Worm (Caenorhabditis elegans): ENCODE results near the gene grp-1.
A peak's percentile ranks its signal among the peaks of the same experiment; 100 is the strongest.

The grp-1 gene

ce11 chrIII:8077180-8077579 lies 8.3 kb upstream of the grp-1 start:
- TF ChIP-seq mab-5 (tag; optimal IDR thresholded peaks at IDR 0.05) (no peak), elt-1 (tag; optimal IDR thresholded peaks at IDR 0.05; ENCODE audit: borderline replicate concordance, insufficient read depth) (no peak), mep-1 (tag; optimal IDR thresholded peaks at IDR 0.05) (no peak), elt-3 (tag; optimal IDR thresholded peaks at IDR 0.05) (no peak)

ce11 chrIII:8080165-8080738 lies 5.3 kb upstream of the grp-1 start, which contains the start of the genes dcr-1 and apc-2:
Gene dcr-1 (minus strand): TSS chrIII:8080281.
Gene apc-2 (plus strand): TSS chrIII:8080629.
- TF ChIP-seq unc-120 (tag; optimal IDR thresholded peaks at IDR 0.05; ENCODE audit: poor library complexity, severe bottlenecking) = no peak
- no peak for TF ChIP-seq lsy-2 (tag; optimal IDR thresholded peaks at IDR 0.05)
- no peak for TF ChIP-seq zip-8 (tag; optimal IDR thresholded peaks at IDR 0.05)
- no peak for TF ChIP-seq ces-1 (GFP tag; optimal IDR thresholded peaks at IDR 0.05)
- TF ChIP-seq elt-1 (tag; optimal IDR thresholded peaks at IDR 0.05; ENCODE audit: borderline replicate concordance, insufficient read depth) = no peak
- TF ChIP-seq ceh-43 (GFP tag; optimal IDR thresholded peaks at IDR 0.05) = no peak

DNA sequence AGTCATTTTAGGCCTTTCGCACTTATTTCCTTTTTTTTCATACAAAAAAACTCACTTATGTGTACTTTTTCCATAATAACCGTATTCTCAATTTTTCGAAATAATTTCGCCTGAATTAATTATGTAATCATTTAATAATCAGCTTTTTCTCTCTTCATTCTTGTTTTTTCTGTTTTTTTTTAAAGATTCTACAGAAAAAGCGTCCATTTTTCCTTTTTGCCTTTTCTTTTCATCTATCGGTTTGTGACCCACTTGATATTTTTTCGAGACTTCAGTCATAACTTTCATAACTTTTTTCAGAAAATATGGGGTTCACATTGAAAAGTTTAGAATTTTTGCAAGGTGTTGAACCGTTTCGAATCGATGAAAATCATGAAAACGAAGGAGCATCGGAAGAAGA lies 2.7 kb downstream of the grp-1 start, which contains the start of gene vms-1:
Gene vms-1, plus strand, starts transcription at position 301 of the 400 bp plus-strand sequence.
- TF ChIP-seq elt-1 (tag; optimal IDR thresholded peaks at IDR 0.05; ENCODE audit: borderline replicate concordance, insufficient read depth) (no peak), nhr-76 (tag; optimal IDR thresholded peaks at IDR 0.05) (no peak), ztf-11 (tag; optimal IDR thresholded peaks at IDR 0.05) (no peak), unc-39 (tag; optimal IDR thresholded peaks at IDR 0.05) (no peak), mls-2 (tag; optimal IDR thresholded peaks at IDR 0.05) (no peak), cnd-1 (tag; optimal IDR thresholded peaks at IDR 0.05) (no peak), mab-5 (tag; optimal IDR thresholded peaks at IDR 0.05) (no peak), nhr-28 (tag; optimal IDR thresholded peaks at IDR 0.05) (no peak), nhr-12 (tag; optimal IDR thresholded peaks at IDR 0.05) (no peak), tbx-8 (GFP tag; optimal IDR thresholded peaks at IDR 0.05) (no peak), sem-2 (GFP tag; optimal IDR thresholded peaks at IDR 0.05) (no peak), snpc-4 (tag; optimal IDR thresholded peaks at IDR 0.05) (no peak), lsy-2 (tag; optimal IDR thresholded peaks at IDR 0.05) (no peak), elt-3 (tag; optimal IDR thresholded peaks at IDR 0.05) (no peak), pha-4 (tag; optimal IDR thresholded peaks at IDR 0.05) (no peak), flh-1 (GFP tag; optimal IDR thresholded peaks at IDR 0.05) (no peak), nhr-2 (tag; optimal IDR thresholded peaks at IDR 0.05) (no peak), lin-13 (tag; optimal IDR thresholded peaks at IDR 0.05) (no peak), bed-3 (GFP tag; optimal IDR thresholded peaks at IDR 0.05) (no peak)

- TF ChIP-seq mab-5 (tag; optimal IDR thresholded peaks at IDR 0.05) (no peak), lsy-2 (tag; optimal IDR thresholded peaks at IDR 0.05) (no peak), pha-4 (tag; optimal IDR thresholded peaks at IDR 0.05) (no peak), nhr-12 (tag; optimal IDR thresholded peaks at IDR 0.05) (no peak), nhr-76 (tag; optimal IDR thresholded peaks at IDR 0.05) (no peak), nhr-2 (tag; optimal IDR thresholded peaks at IDR 0.05) (no peak), ces-1 (GFP tag; optimal IDR thresholded peaks at IDR 0.05) (no peak), ceh-43 (GFP tag; optimal IDR thresholded peaks at IDR 0.05) (no peak), ham-2 (GFP tag; optimal IDR thresholded peaks at IDR 0.05) (no peak), elt-1 (tag; optimal IDR thresholded peaks at IDR 0.05; ENCODE audit: borderline replicate concordance, insufficient read depth) (no peak), hlh-1 (tag; optimal IDR thresholded peaks at IDR 0.05) (no peak), cnd-1 (tag; optimal IDR thresholded peaks at IDR 0.05) (no peak)
Measured at ce11 chrIII:8091408-8091807, 5.9 kb downstream of the grp-1 start, which contains the start of gene idi-1. Gene idi-1 (plus strand): TSS chrIII:8091708.

DNA sequence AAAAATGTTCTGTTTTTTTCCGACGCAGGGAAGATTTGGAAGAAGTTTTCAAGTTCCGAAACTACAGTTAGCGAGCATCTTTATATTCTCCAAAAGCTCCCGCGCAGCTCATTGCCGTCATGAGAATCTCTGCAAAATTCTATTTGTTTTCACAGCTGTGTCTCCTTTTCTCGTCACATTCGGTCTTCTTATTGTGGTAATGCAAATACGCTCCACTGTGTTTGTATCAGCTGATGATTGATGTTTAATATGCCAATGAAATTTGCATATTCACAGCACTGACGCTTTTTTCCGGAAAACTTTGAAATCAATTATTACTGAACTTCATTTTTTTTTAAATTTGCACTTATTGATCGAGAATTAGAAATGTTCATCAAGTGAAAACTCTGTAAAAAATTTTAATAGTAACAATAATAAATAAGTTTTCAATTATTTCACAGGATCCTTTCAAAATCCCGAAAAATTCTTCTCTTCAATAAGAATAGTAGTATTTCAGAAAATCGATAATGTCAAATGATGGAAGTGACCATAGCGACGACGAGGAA lies 7.6 kb downstream of the grp-1 start, which contains the start of gene K06H7.2:
Gene K06H7.2, plus strand, starts transcription at position 495 of the 545 bp plus-strand sequence.
- TF ChIP-seq nhr-237 (tag; optimal IDR thresholded peaks at IDR 0.05) (peak; percentile 53), hlh-1 (tag; optimal IDR thresholded peaks at IDR 0.05) (peak; percentile 53), lsy-2 (tag; optimal IDR thresholded peaks at IDR 0.05) (peak; percentile 77), mls-2 (tag; optimal IDR thresholded peaks at IDR 0.05) (peak; percentile 19), ham-2 (GFP tag; optimal IDR thresholded peaks at IDR 0.05) (no peak), pha-4 (tag; optimal IDR thresholded peaks at IDR 0.05) (peak; percentile 74), mep-1 (tag; optimal IDR thresholded peaks at IDR 0.05) (peak; percentile 84), ces-1 (GFP tag; optimal IDR thresholded peaks at IDR 0.05) (peak; percentile 91), tbx-8 (GFP tag; optimal IDR thresholded peaks at IDR 0.05) (no peak), unc-62 (GFP tag; optimal IDR thresholded peaks at IDR 0.05) (peak; percentile 74), nhr-2 (tag; optimal IDR thresholded peaks at IDR 0.05) (no peak), M03D4.4 (tag; optimal IDR thresholded peaks at IDR 0.05) (no peak)
